Worm (Caenorhabditis elegans) whole organism, L3 larva: Measurements from ENCODE around the gene B0454.8.

Experiments used
- R02D3.7 ChIP-seq: fragments of 150-350 bp; optimal IDR thresholded peaks from 2 replicates; lab custom pipeline; 2014; ENCODE audit warnings: missing biosample characterization, missing genetic modification characterization
- ZK546.5 ChIP-seq: sonication (generic microtip); optimal IDR thresholded peaks from 2 replicates; lab custom pipeline; 2017; ENCODE audit warnings: missing biosample characterization, missing genetic modification characterization
- aly-2 ChIP-seq: fragments of 150-350 bp; optimal IDR thresholded peaks from 2 replicates; lab custom pipeline; 2014; ENCODE audit warnings: missing biosample characterization, missing genetic modification characterization
- ceh-28 ChIP-seq: fragments of 150-350 bp; optimal IDR thresholded peaks from 2 replicates; lab custom pipeline; 2014; ENCODE audit warnings: missing biosample characterization, missing genetic modification reagents, missing genetic modification characterization
- ceh-9 ChIP-seq: sonication (generic microtip); optimal IDR thresholded peaks from 2 replicates; lab custom pipeline; 2018; ENCODE audit warnings: missing biosample characterization, missing genetic modification characterization
- daf-12 ChIP-seq: fragments of 150-350 bp; optimal IDR thresholded peaks from 2 replicates; lab custom pipeline; 2014; ENCODE audit warnings: missing biosample characterization, missing genetic modification reagents, missing genetic modification characterization
- egl-27 ChIP-seq: sonication (generic microtip); optimal IDR thresholded peaks from 4 replicates; lab custom pipeline; 2017; ENCODE audit warnings: missing biosample characterization, missing genetic modification reagents, missing genetic modification characterization
- egl-5 ChIP-seq: fragments of 150-350 bp; optimal IDR thresholded peaks from 2 replicates; lab custom pipeline; 2017; ENCODE audit warnings: missing biosample characterization, missing genetic modification reagents, missing genetic modification characterization, inconsistent platforms
- elt-1 ChIP-seq: fragments of 150-350 bp; optimal IDR thresholded peaks from 2 replicates; lab custom pipeline; 2014; ENCODE audit warnings: missing biosample characterization, missing genetic modification characterization
- elt-2 ChIP-seq: sonication (generic microtip); optimal IDR thresholded peaks from 2 replicates; lab custom pipeline; 2016; ENCODE audit warnings: missing genetic modification reagents, mild to moderate bottlenecking, missing genetic modification characterization, missing compliant biosample characterization
- elt-3 ChIP-seq, 3 experiments: fragments of 150-350 bp in 1 of 3; sonication (generic microtip) in 2 of 3; optimal IDR thresholded peaks; 2 replicates in 2 of 3; 4 replicates in 1 of 3; lab custom pipeline; 2014 to 2017; ENCODE audit warnings: missing biosample characterization in 3 of 3, missing genetic modification characterization in 3 of 3
- eor-1 ChIP-seq, 2 experiments: fragments of 150-350 bp; optimal IDR thresholded peaks; 2 replicates each; lab custom pipeline; 2014 to 2018; ENCODE audit warnings: missing biosample characterization in 2 of 2, missing genetic modification characterization in 2 of 2
- fkh-10 ChIP-seq: sonication (generic microtip); optimal IDR thresholded peaks from 2 replicates; lab custom pipeline; 2017; ENCODE audit warnings: missing biosample characterization, missing genetic modification reagents, missing genetic modification characterization
- fkh-2 ChIP-seq: fragments of 150-350 bp; optimal IDR thresholded peaks from 2 replicates; lab custom pipeline; 2014; ENCODE audit warnings: missing biosample characterization, missing genetic modification reagents, missing genetic modification characterization
- fos-1 ChIP-seq: fragments of 150-350 bp; optimal IDR thresholded peaks from 2 replicates; lab custom pipeline; 2014; ENCODE audit warnings: missing biosample characterization, missing genetic modification characterization
- hmg-11 ChIP-seq: sonication (generic microtip); optimal IDR thresholded peaks from 2 replicates; lab custom pipeline; 2016; ENCODE audit warnings: missing genetic modification characterization, missing compliant biosample characterization
- lin-15B ChIP-seq: fragments of 150-350 bp; optimal IDR thresholded peaks from 2 replicates; lab custom pipeline; 2014; ENCODE audit warnings: missing biosample characterization, missing genetic modification characterization
- mdl-1 ChIP-seq: fragments of 150-350 bp; optimal IDR thresholded peaks from 2 replicates; lab custom pipeline; 2014; ENCODE audit warnings: missing biosample characterization, missing genetic modification characterization
- nfya-1 ChIP-seq: sonication (generic microtip); optimal IDR thresholded peaks from 2 replicates; lab custom pipeline; 2017; ENCODE audit warnings: missing genetic modification characterization, mild to moderate bottlenecking, missing compliant biosample characterization, antibody characterized with exemption, moderate library complexity; ENCODE audit not compliant: insufficient read depth
- nhr-11 ChIP-seq: fragments of 150-350 bp; optimal IDR thresholded peaks from 2 replicates; lab custom pipeline; 2014; ENCODE audit warnings: missing biosample characterization, missing genetic modification characterization
- nhr-12 ChIP-seq: fragments of 150-350 bp; optimal IDR thresholded peaks from 2 replicates; lab custom pipeline; 2014; ENCODE audit warnings: missing biosample characterization, missing genetic modification characterization
- nhr-23 ChIP-seq: fragments of 150-350 bp; optimal IDR thresholded peaks from 2 replicates; lab custom pipeline; 2014; ENCODE audit warnings: missing biosample characterization, missing genetic modification reagents, missing genetic modification characterization
- nhr-28 ChIP-seq: fragments of 150-350 bp; optimal IDR thresholded peaks from 2 replicates; lab custom pipeline; 2014; ENCODE audit warnings: missing biosample characterization, missing genetic modification characterization
- nhr-43 ChIP-seq: sonication (generic microtip); optimal IDR thresholded peaks from 2 replicates; lab custom pipeline; 2016; ENCODE audit warnings: mild to moderate bottlenecking, missing genetic modification characterization, missing compliant biosample characterization; ENCODE audit not compliant: poor library complexity, severe bottlenecking
- nhr-67 ChIP-seq: fragments of 150-350 bp; optimal IDR thresholded peaks from 2 replicates; lab custom pipeline; 2014; ENCODE audit warnings: missing biosample characterization, missing genetic modification characterization
- nhr-76 ChIP-seq: fragments of 150-350 bp; sonication (generic microtip); optimal IDR thresholded peaks from 5 replicates; lab custom pipeline; 2014; ENCODE audit warnings: missing biosample characterization, missing genetic modification characterization
- pha-4 ChIP-seq: fragments of 150-350 bp; optimal IDR thresholded peaks from 2 replicates; lab custom pipeline; 2014; ENCODE audit warnings: missing biosample characterization, missing genetic modification reagents, missing genetic modification characterization
- pqm-1 ChIP-seq: fragments of 150-350 bp; optimal IDR thresholded peaks from 2 replicates; lab custom pipeline; 2017; ENCODE audit warnings: missing biosample characterization, missing genetic modification characterization, inconsistent platforms
- sea-2 ChIP-seq: fragments of 150-350 bp; sonication (generic microtip); optimal IDR thresholded peaks from 4 replicates; lab custom pipeline; 2014; ENCODE audit warnings: missing biosample characterization, missing genetic modification reagents, missing genetic modification characterization
- skn-1 ChIP-seq: fragments of 150-350 bp; optimal IDR thresholded peaks from 2 replicates; lab custom pipeline; 2014; ENCODE audit warnings: missing biosample characterization, missing genetic modification characterization
- snpc-4 ChIP-seq: fragments of 150-350 bp; optimal IDR thresholded peaks from 2 replicates; lab custom pipeline; 2014; ENCODE audit warnings: missing biosample characterization, missing genetic modification characterization
- tbx-2 ChIP-seq: sonication (generic microtip); optimal IDR thresholded peaks from 2 replicates; lab custom pipeline; 2016; ENCODE audit warnings: mild to moderate bottlenecking, missing genetic modification characterization, missing compliant biosample characterization
- unc-39 ChIP-seq: sonication (generic microtip); optimal IDR thresholded peaks from 4 replicates; lab custom pipeline; 2017; ENCODE audit warnings: missing biosample characterization, missing genetic modification characterization
- unc-62 ChIP-seq: fragments of 150-350 bp; sonication (generic microtip); optimal IDR thresholded peaks from 4 replicates; lab custom pipeline; 2014; ENCODE audit warnings: missing biosample characterization, missing genetic modification reagents, missing genetic modification characterization
- zag-1 ChIP-seq: fragments of 150-350 bp; optimal IDR thresholded peaks from 2 replicates; lab custom pipeline; 2014; ENCODE audit warnings: missing biosample characterization, missing genetic modification characterization
- ztf-4 ChIP-seq: fragments of 150-350 bp; optimal IDR thresholded peaks from 2 replicates; lab custom pipeline; 2014; ENCODE audit warnings: missing biosample characterization, missing genetic modification characterization

Gene B0454.8

ce11 chrII:3045422-3045821, 2.2 kb upstream of the B0454.8 start:
- no peak for TF ChIP-seq unc-39 (tag; lab: Kevin White, UChicago)
- no peak for TF ChIP-seq nhr-23
- no peak for TF ChIP-seq ceh-9 (tag; lab: Kevin White, UChicago)
- TF ChIP-seq fkh-10 (GFP tag; lab: Kevin White, UChicago): no peak
- no peak for TF ChIP-seq nhr-67 (tag; lab: Kevin White, UChicago)
- TF ChIP-seq nhr-11 (tag; lab: Kevin White, UChicago): no peak
- TF ChIP-seq zag-1 (tag; lab: Kevin White, UChicago): no peak
- no peak for TF ChIP-seq egl-27 (tag; lab: Kevin White, UChicago)
- TF ChIP-seq nhr-28: no peak
- TF ChIP-seq fos-1 (tag; lab: Kevin White, UChicago): no peak
- TF ChIP-seq skn-1 (tag; lab: Kevin White, UChicago): no peak
- no peak for TF ChIP-seq egl-5
- no peak for TF ChIP-seq nhr-43 (tag; lab: Kevin White, UChicago)
- TF ChIP-seq lin-15B (tag; lab: Kevin White, UChicago): no peak
- no peak for TF ChIP-seq pqm-1 (tag; lab: Kevin White, UChicago)
- TF ChIP-seq pha-4 (tag; lab: Kevin White, UChicago): no peak
- TF ChIP-seq ztf-4 (tag; lab: Kevin White, UChicago): no peak
- TF ChIP-seq, all 47 proteins: peak for 0

ce11 chrII:3044023-3044422, 765 bp upstream of the B0454.8 start, which contains the start of gene sri-29:
Gene sri-29 (plus strand): TSS chrII:3044323.
- TF ChIP-seq pqm-1 (tag; lab: Kevin White, UChicago) (no peak), fkh-10 (GFP tag; lab: Kevin White, UChicago) (no peak), lin-15B (tag; lab: Kevin White, UChicago) (no peak), hmg-11 (tag; lab: Kevin White, UChicago) (no peak), nhr-12 (tag; lab: Kevin White, UChicago) (no peak), eor-1 (tag; optimal IDR thresholded peaks at IDR 0.05; lab: Kevin White, UChicago) (no peak), nhr-76 (tag; lab: Kevin White, UChicago) (no peak), unc-62 (GFP tag; lab: Kevin White, UChicago) (no peak), zag-1 (tag; lab: Kevin White, UChicago) (no peak), aly-2 (tag; lab: Kevin White, UChicago) (no peak), pha-4 (tag; lab: Kevin White, UChicago) (no peak), ceh-28 (tag; lab: Kevin White, UChicago) (no peak), fkh-2 (no peak), skn-1 (tag; lab: Kevin White, UChicago) (no peak)

ce11 chrII:3038453-3038909, 4.8 kb downstream of the B0454.8 start, which contains the start of the genes B0454.26 and B0454.5:
Gene B0454.26 (minus strand): TSS chrII:3038553.
Gene B0454.5 (plus strand): TSS chrII:3038859.
- TF ChIP-seq ceh-9 (tag; lab: Kevin White, UChicago): no peak
- no peak for TF ChIP-seq elt-3 (tag; optimal IDR thresholded peaks at IDR 0.05; lab: Kevin White, UChicago)
- no peak for TF ChIP-seq nhr-11 (tag; lab: Kevin White, UChicago)
- TF ChIP-seq ztf-4 (tag; lab: Kevin White, UChicago): no peak
- TF ChIP-seq nhr-76 (tag; lab: Kevin White, UChicago): no peak
- TF ChIP-seq elt-1: no peak
- no peak for TF ChIP-seq ZK546.5
- no peak for TF ChIP-seq hmg-11 (tag; lab: Kevin White, UChicago)
- TF ChIP-seq nhr-28: no peak
- no peak for TF ChIP-seq nhr-12 (tag; lab: Kevin White, UChicago)
- no peak for TF ChIP-seq nhr-43 (tag; lab: Kevin White, UChicago)
- no peak for TF ChIP-seq nhr-23
- no peak for TF ChIP-seq snpc-4
- TF ChIP-seq nfya-1 (tag; lab: Kevin White, UChicago): no peak

DNA sequence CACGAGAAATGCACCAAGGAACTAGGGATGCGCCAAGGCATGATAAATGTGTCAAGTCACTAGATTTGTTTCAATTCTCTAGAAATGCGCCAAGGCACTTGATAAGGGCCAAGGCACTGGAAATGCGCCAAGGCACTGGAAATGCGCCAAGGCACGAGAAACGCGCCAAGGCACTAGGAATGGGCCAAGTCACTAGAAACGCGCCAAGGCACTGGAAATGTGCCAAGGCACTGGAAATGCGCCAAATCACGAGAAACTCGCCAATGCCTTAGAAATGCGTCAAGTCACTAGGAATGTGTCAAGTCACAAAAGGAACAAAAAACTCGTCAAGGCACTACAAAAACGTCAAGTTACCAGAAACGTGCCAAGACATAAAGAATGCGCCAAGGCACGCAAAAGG, 6.9 kb downstream of the B0454.8 start:
- TF ChIP-seq tbx-2 (tag; lab: Kevin White, UChicago) (no peak), nhr-43 (tag; lab: Kevin White, UChicago) (no peak), nhr-76 (tag; lab: Kevin White, UChicago) (no peak), nfya-1 (tag; lab: Kevin White, UChicago) (no peak), elt-3 (tag; optimal IDR thresholded peaks at IDR 0.05; lab: Kevin White, UChicago) (no peak), mdl-1 (tag; lab: Kevin White, UChicago) (no peak), aly-2 (tag; lab: Kevin White, UChicago) (no peak), sea-2 (GFP tag; lab: Kevin White, UChicago) (no peak), egl-27 (tag; lab: Kevin White, UChicago) (no peak), pqm-1 (tag; lab: Kevin White, UChicago) (no peak), ceh-28 (tag; lab: Kevin White, UChicago) (no peak), elt-2 (no peak), nhr-11 (tag; lab: Kevin White, UChicago) (no peak), R02D3.7 (tag; lab: Kevin White, UChicago) (no peak), daf-12 (tag; lab: Kevin White, UChicago) (no peak), ZK546.5 (no peak), nhr-67 (tag; lab: Kevin White, UChicago) (no peak)
